Fruit fly (Drosophila melanogaster): ENCODE measurements around the gene Ibf1.

The Ibf1 gene

dm6 chr3R:9245576-9246200 is 13.1 kb upstream of the Ibf1 start, which contains the start of gene Vps15 (continued):
- TF ChIP-seq usp (GFP tag; optimal IDR thresholded peaks at IDR 0.05) (no peak), Optix (GFP tag; IDR thresholded peaks at IDR 0.05) (no peak), CG14667 (GFP tag; IDR thresholded peaks at IDR 0.05) (peak; percentile 46; the same call in 1 of the 2 replicates), Ravus (GFP tag; IDR thresholded peaks at IDR 0.05) (no peak), CG12744 (GFP tag; optimal IDR thresholded peaks at IDR 0.05) (peak; percentile 60), CG1792 (GFP tag; optimal IDR thresholded peaks at IDR 0.05) (peak; percentile 49), Mrtf (GFP tag; IDR thresholded peaks at IDR 0.05) (peak; percentile 33; the same call in 1 of the 3 replicates), pum (GFP tag; optimal IDR thresholded peaks at IDR 0.05) (peak; percentile 67), CG1647 (GFP tag; optimal IDR thresholded peaks at IDR 0.05) (peak; percentile 53), bsh (GFP tag; optimal IDR thresholded peaks at IDR 0.05) (peak in 1 of 2 experiments; percentile 82), CG15011 (GFP tag; optimal IDR thresholded peaks at IDR 0.05) (peak; percentile 60), CG10366 (GFP tag; IDR thresholded peaks at IDR 0.05) (peak; percentile 60), Dp (GFP tag; optimal IDR thresholded peaks at IDR 0.05) (peak; percentile 91), gro (GFP tag; optimal IDR thresholded peaks at IDR 0.05) (peak; percentile 45), CG8089 (GFP tag; optimal IDR thresholded peaks at IDR 0.05) (no peak), mld (GFP tag; IDR thresholded peaks at IDR 0.05; ENCODE audit: partially characterized antibody) (peak; percentile 22; the same call in 1 of the 3 replicates), CG11695 (GFP tag; IDR thresholded peaks at IDR 0.05) (peak; percentile 70), fd102C (GFP tag; optimal IDR thresholded peaks at IDR 0.05) (no peak), dm (GFP tag; optimal IDR thresholded peaks at IDR 0.05) (peak; percentile 38), unc-4 (GFP tag; IDR thresholded peaks at IDR 0.05; ENCODE audit: partially characterized antibody) (peak; percentile 92), dati (GFP tag; IDR thresholded peaks at IDR 0.05) (no peak), PHDP (tag; optimal IDR thresholded peaks at IDR 0.05) (peak; percentile 89), CG17359 (tag; optimal IDR thresholded peaks at IDR 0.05) (peak; percentile 85), ind (GFP tag; optimal IDR thresholded peaks at IDR 0.05) (peak; percentile 78), CG9437 (GFP tag; optimal IDR thresholded peaks at IDR 0.05) (peak; percentile 37), YL-1 (GFP tag; optimal IDR thresholded peaks at IDR 0.05) (peak; percentile 32), CG9215 (GFP tag; IDR thresholded peaks at IDR 0.05) (peak; percentile 27; the same call in 1 of the 2 replicates), dpn (GFP tag; optimal IDR thresholded peaks at IDR 0.05) (peak; percentile 50 to 72), Atf-2 (GFP tag; optimal IDR thresholded peaks at IDR 0.05) (peak; percentile 44), CG18476 (GFP tag; optimal IDR thresholded peaks at IDR 0.05) (peak; percentile 74), hkb (optimal IDR thresholded peaks at IDR 0.05) (no peak), hkb (GFP tag; IDR thresholded peaks at IDR 0.05) (peak; percentile 75), Awh (GFP tag; IDR thresholded peaks at IDR 0.05) (peak; percentile 52), CG8388 (GFP tag; optimal IDR thresholded peaks at IDR 0.05) (peak; percentile 76), Fer3 (tag; optimal IDR thresholded peaks at IDR 0.05) (peak; percentile 82), Fer1 (GFP tag; optimal IDR thresholded peaks at IDR 0.05) (peak; percentile 85), CG3065 (GFP tag; optimal IDR thresholded peaks at IDR 0.05) (peak; percentile 54), CG7745 (tag; optimal IDR thresholded peaks at IDR 0.05) (no peak), croc (GFP tag; conservative IDR thresholded peaks at IDR 0.05) (no peak; the same call in 2 of the 3 replicates), ase (GFP tag; IDR thresholded peaks at IDR 0.05) (peak; percentile 52; the same call in 1 of the 3 replicates), CG34224 (GFP tag; IDR thresholded peaks at IDR 0.05; ENCODE audit: partially characterized antibody) (peak; percentile 95), CG31441 (GFP tag; IDR thresholded peaks at IDR 0.05) (peak; percentile 67), Hey (tag; optimal IDR thresholded peaks at IDR 0.05) (no peak), insv (GFP tag; optimal IDR thresholded peaks at IDR 0.05) (no peak), ac (GFP tag; optimal IDR thresholded peaks at IDR 0.05) (no peak), CG30020 (tag; optimal IDR thresholded peaks at IDR 0.05) (peak; percentile 57), C15 (GFP tag; IDR thresholded peaks at IDR 0.05) (0 out of 3 replicates have a peak, but pooled peaks have one; percentile 18), ci (GFP tag; IDR thresholded peaks at IDR 0.05) (peak; percentile 77), Dad (GFP tag; optimal IDR thresholded peaks at IDR 0.05) (peak; percentile 67), Dip3 (GFP tag; optimal IDR thresholded peaks at IDR 0.05) (peak; percentile 64)
